Worm (Caenorhabditis elegans): ENCODE data around the gene Y45F10A.7.

DNA sequence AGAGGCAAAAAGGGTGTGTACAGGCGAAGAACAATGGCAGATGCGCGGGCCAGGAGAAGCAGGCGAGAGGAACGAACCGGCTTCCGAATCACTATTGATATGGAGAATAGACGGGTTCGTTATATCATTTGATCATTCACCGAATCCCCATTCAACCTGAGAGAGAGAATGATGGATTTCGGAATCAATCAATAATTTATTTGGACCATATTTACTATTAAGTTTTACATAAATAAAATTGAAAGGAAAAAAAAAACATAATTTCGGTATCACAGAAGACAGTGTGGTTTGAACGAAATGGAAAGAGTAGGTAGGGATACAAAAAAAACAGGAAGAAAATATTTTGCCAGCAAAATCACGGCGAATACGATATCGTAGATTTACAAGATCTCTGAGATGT is 47.1 kb upstream of the Y45F10A.7 start, which contains the start of gene mam-3:
- no peak for TF ChIP-seq zip-4 (GFP tag; optimal IDR thresholded peaks at IDR 0.05)
- TF ChIP-seq sptf-1 (tag; optimal IDR thresholded peaks at IDR 0.05) = no peak
- no peak for TF ChIP-seq grh-1 (GFP tag; IDR thresholded peaks at IDR 0.05)
- TF ChIP-seq pqm-1 (tag; optimal IDR thresholded peaks at IDR 0.05) = no peak
- no peak for TF ChIP-seq ces-1 (GFP tag; optimal IDR thresholded peaks at IDR 0.05)
